Fruit fly (Drosophila melanogaster) whole organism, embryonic: ENCODE data around the gene CG13384.
A peak's percentile ranks its signal among the peaks of the same experiment; 100 is the strongest.

ENCODE experiments used
- Bteb2 ChIP-seq: fragments of 200-800 bp; sonication (Bioruptor generic); optimal IDR thresholded peaks from 2 replicates; lab custom pipeline; 2016; ENCODE audit warnings: missing biosample characterization, missing genetic modification characterization
- CG10209 ChIP-seq: fragments of 200-800 bp; sonication (Bioruptor generic); optimal IDR thresholded peaks from 3 replicates; lab custom pipeline; 2017; ENCODE audit warnings: missing biosample characterization, mild to moderate bottlenecking, missing genetic modification characterization, missing genetic modification reagents
- CG10321 ChIP-seq: fragments of 200-800 bp; sonication (Bioruptor generic); IDR thresholded peaks from 2 replicates; pipeline ENCODE4 v1.3.6; 2022; ENCODE audit warnings: missing biosample characterization, missing genetic modification characterization
- CG11695 ChIP-seq: fragments of 200-800 bp; sonication (Bioruptor generic); IDR thresholded peaks from 3 replicates; pipeline ENCODE4 v1.3.6; 2022; ENCODE audit warnings: missing biosample characterization, missing genetic modification characterization
- CG12391 ChIP-seq: fragments of 200-800 bp; sonication (Bioruptor generic); optimal IDR thresholded peaks from 3 replicates; lab custom pipeline; 2018; ENCODE audit warnings: missing biosample characterization, mild to moderate bottlenecking, missing genetic modification characterization, moderate library complexity
- CG12659 ChIP-seq: fragments of 200-800 bp; sonication (Bioruptor generic); optimal IDR thresholded peaks from 3 replicates; lab custom pipeline; 2017; ENCODE audit warnings: mild to moderate bottlenecking, missing biosample characterization, missing genetic modification reagents, missing genetic modification characterization
- CG12744 ChIP-seq: fragments of 200-800 bp; sonication (Bioruptor generic); optimal IDR thresholded peaks from 2 replicates; lab custom pipeline; 2016; ENCODE audit warnings: missing biosample characterization, missing genetic modification characterization
- CG12769 ChIP-seq: fragments of 200-800 bp; sonication (Bioruptor generic); optimal IDR thresholded peaks from 2 replicates; lab custom pipeline; 2019; ENCODE audit warnings: missing biosample characterization, mild to moderate bottlenecking, missing genetic modification characterization, moderate library complexity
- CG12942 ChIP-seq: fragments of 200-800 bp; sonication (Bioruptor generic); optimal IDR thresholded peaks from 3 replicates; lab custom pipeline; 2016; ENCODE audit warnings: missing biosample characterization, missing genetic modification characterization
- CG14014 ChIP-seq: fragments of 200-800 bp; sonication (Bioruptor generic); IDR thresholded peaks from 2 replicates; pipeline ENCODE4 v1.3.6; 2022; ENCODE audit warnings: missing biosample characterization, missing genetic modification characterization
- CG16779 ChIP-seq: fragments of 200-800 bp; sonication (Bioruptor generic); IDR thresholded peaks from 2 replicates; pipeline ENCODE4 v1.3.6; 2022; ENCODE audit warnings: missing biosample characterization, missing genetic modification characterization
- CG16815 ChIP-seq: fragments of 200-800 bp; sonication (Bioruptor generic); optimal IDR thresholded peaks from 3 replicates; lab custom pipeline; 2017; ENCODE audit warnings: missing biosample characterization, mild to moderate bottlenecking, missing genetic modification characterization
- CG17359 ChIP-seq: fragments of 200-800 bp; sonication (Bioruptor generic); optimal IDR thresholded peaks from 3 replicates; lab custom pipeline; 2018; ENCODE audit warnings: missing biosample characterization, mild to moderate bottlenecking, missing genetic modification characterization, moderate library complexity
- CG18476 ChIP-seq: fragments of 200-800 bp; sonication (Bioruptor generic); optimal IDR thresholded peaks from 2 replicates; lab custom pipeline; 2016; ENCODE audit warnings: missing biosample characterization, mild to moderate bottlenecking, missing genetic modification characterization
- CG18599 ChIP-seq: fragments of 200-800 bp; sonication (Bioruptor generic); optimal IDR thresholded peaks from 3 replicates; lab custom pipeline; 2017; ENCODE audit warnings: missing biosample characterization, missing genetic modification characterization, mild to moderate bottlenecking, moderate library complexity, missing genetic modification reagents
- CG30431 ChIP-seq: fragments of 200-800 bp; sonication (Bioruptor generic); optimal IDR thresholded peaks from 2 replicates; lab custom pipeline; 2017; ENCODE audit warnings: missing biosample characterization, missing genetic modification characterization
- CG3163 ChIP-seq: fragments of 200-800 bp; sonication (Bioruptor generic); optimal IDR thresholded peaks from 3 replicates; lab custom pipeline; 2016; ENCODE audit warnings: missing biosample characterization, missing genetic modification characterization
- CG4360 ChIP-seq: fragments of 200-800 bp; sonication (Bioruptor generic); IDR thresholded peaks from 2 replicates; pipeline ENCODE4 v1.3.6; 2022; ENCODE audit warnings: missing biosample characterization, missing genetic modification characterization
- CG6854 ChIP-seq: fragments of 200-800 bp; sonication (Bioruptor generic); optimal IDR thresholded peaks from 3 replicates; lab custom pipeline; 2017; ENCODE audit warnings: missing biosample characterization, mild to moderate bottlenecking, missing genetic modification characterization
- CG7271 ChIP-seq: fragments of 200-800 bp; sonication (Bioruptor generic); optimal IDR thresholded peaks from 2 replicates; lab custom pipeline; 2018; ENCODE audit warnings: missing biosample characterization, mild to moderate bottlenecking, missing genetic modification characterization, moderate library complexity
- CG7372 ChIP-seq: fragments of 200-800 bp; sonication (Bioruptor generic); IDR thresholded peaks from 2 replicates; pipeline ENCODE4 v1.3.6; 2022; ENCODE audit warnings: missing biosample characterization, missing genetic modification characterization
- CG8281 ChIP-seq: fragments of 200-800 bp; sonication (Bioruptor generic); optimal IDR thresholded peaks from 2 replicates; lab custom pipeline; 2018; ENCODE audit warnings: missing biosample characterization, mild to moderate bottlenecking, missing genetic modification characterization, moderate library complexity
- CG8765 ChIP-seq: fragments of 200-800 bp; sonication (Bioruptor generic); IDR thresholded peaks from 2 replicates; pipeline ENCODE4 v1.3.6; 2022; ENCODE audit warnings: missing biosample characterization, missing genetic modification characterization
- CHES-1-like ChIP-seq: fragments of 200-800 bp; sonication (Bioruptor generic); optimal IDR thresholded peaks from 2 replicates; lab custom pipeline; 2016; ENCODE audit warnings: missing biosample characterization, missing genetic modification characterization
- CoRest ChIP-seq: fragments of 200-800 bp; sonication (Bioruptor generic); optimal IDR thresholded peaks from 3 replicates; lab custom pipeline; 2018; ENCODE audit warnings: missing biosample characterization, mild to moderate bottlenecking, missing genetic modification characterization, moderate library complexity
- Dp ChIP-seq: fragments of 200-800 bp; sonication (Bioruptor generic); optimal IDR thresholded peaks from 2 replicates; lab custom pipeline; 2018; ENCODE audit warnings: missing biosample characterization, mild to moderate bottlenecking, missing genetic modification characterization, moderate library complexity
- Hand ChIP-seq: fragments of 200-800 bp; sonication (Bioruptor generic); optimal IDR thresholded peaks from 2 replicates; lab custom pipeline; 2017; ENCODE audit warnings: mild to moderate bottlenecking, missing biosample characterization, missing genetic modification reagents, missing genetic modification characterization
- Hey ChIP-seq: fragments of 200-800 bp; sonication (Bioruptor generic); optimal IDR thresholded peaks from 3 replicates; lab custom pipeline; 2018; ENCODE audit warnings: missing biosample characterization, mild to moderate bottlenecking, missing genetic modification characterization
- Nf-YA ChIP-seq: fragments of 200-800 bp; sonication (Bioruptor generic); IDR thresholded peaks from 2 replicates; pipeline ENCODE4 v1.3.6; 2022; ENCODE audit warnings: missing biosample characterization, missing genetic modification characterization
- Nf-YB ChIP-seq: fragments of 200-800 bp; sonication (Bioruptor generic); optimal IDR thresholded peaks from 3 replicates; lab custom pipeline; 2019; ENCODE audit warnings: missing biosample characterization, mild to moderate bottlenecking, missing genetic modification characterization, moderate library complexity
- Opbp ChIP-seq: fragments of 200-800 bp; sonication (Bioruptor generic); IDR thresholded peaks from 3 replicates; pipeline ENCODE4 v1.3.6; 2022; ENCODE audit warnings: missing biosample characterization, missing genetic modification characterization; ENCODE audit not compliant: partially characterized antibody
- Scr ChIP-seq: fragments of 200-800 bp; sonication (Bioruptor generic); IDR thresholded peaks from 2 replicates; pipeline ENCODE4 v1.3.6; 2022; ENCODE audit warnings: missing biosample characterization, missing genetic modification characterization; ENCODE audit not compliant: partially characterized antibody
- Vsx1 ChIP-seq: fragments of 200-800 bp; sonication (Bioruptor generic); optimal IDR thresholded peaks from 2 replicates; lab custom pipeline; 2017; ENCODE audit warnings: missing biosample characterization, mild to moderate bottlenecking, missing genetic modification characterization, missing genetic modification reagents
- dpn ChIP-seq, 2 experiments: fragments of 200-800 bp; sonication (Bioruptor generic); optimal IDR thresholded peaks; 3 replicates each; lab custom pipeline; 2016; ENCODE audit warnings: missing biosample characterization in 2 of 2, missing genetic modification characterization in 2 of 2
- gcm2 ChIP-seq: fragments of 200-800 bp; sonication (Bioruptor generic); optimal IDR thresholded peaks from 2 replicates; lab custom pipeline; 2016; ENCODE audit warnings: missing biosample characterization, missing genetic modification characterization
- her ChIP-seq: fragments of 200-800 bp; sonication (Bioruptor generic); optimal IDR thresholded peaks from 2 replicates; lab custom pipeline; 2016; ENCODE audit warnings: missing biosample characterization, missing genetic modification characterization
- klu ChIP-seq: fragments of 200-800 bp; sonication (Bioruptor generic); IDR thresholded peaks from 2 replicates; pipeline ENCODE4 v1.3.6; 2022; ENCODE audit warnings: missing biosample characterization, missing genetic modification characterization
- mirr ChIP-seq: fragments of 200-800 bp; sonication (Bioruptor generic); optimal IDR thresholded peaks from 3 replicates; lab custom pipeline; 2018; ENCODE audit warnings: missing biosample characterization, mild to moderate bottlenecking, missing genetic modification characterization
- p53 ChIP-seq: fragments of 200-800 bp; sonication (Bioruptor generic); optimal IDR thresholded peaks from 2 replicates; lab custom pipeline; 2016; ENCODE audit warnings: missing biosample characterization, missing genetic modification characterization
- ranshi ChIP-seq: fragments of 200-800 bp; sonication (Bioruptor generic); IDR thresholded peaks from 2 replicates; pipeline ENCODE4 v1.3.6; 2022; ENCODE audit warnings: missing biosample characterization, missing genetic modification characterization
- rib ChIP-seq: fragments of 200-800 bp; sonication (Bioruptor generic); IDR thresholded peaks from 2 replicates; pipeline ENCODE4 v1.3.6; 2022; ENCODE audit warnings: missing biosample characterization, missing genetic modification characterization
- run ChIP-seq: fragments of 200-800 bp; sonication (Bioruptor generic); optimal IDR thresholded peaks from 3 replicates; lab custom pipeline; 2018; ENCODE audit warnings: missing biosample characterization, mild to moderate bottlenecking, missing genetic modification characterization
- salm ChIP-seq: fragments of 200-800 bp; sonication (Bioruptor generic); optimal IDR thresholded peaks from 2 replicates; lab custom pipeline; 2018; ENCODE audit warnings: missing biosample characterization, mild to moderate bottlenecking, missing genetic modification characterization
- slp2 ChIP-seq: fragments of 200-800 bp; sonication (Bioruptor generic); optimal IDR thresholded peaks from 2 replicates; lab custom pipeline; 2016; ENCODE audit warnings: missing biosample characterization, missing genetic modification characterization
- sob ChIP-seq: fragments of 200-800 bp; sonication (Bioruptor generic); IDR thresholded peaks from 2 replicates; pipeline ENCODE4 v1.3.6; 2022; ENCODE audit warnings: missing biosample characterization, missing genetic modification characterization
- ssp ChIP-seq: fragments of 200-800 bp; sonication (Bioruptor generic); IDR thresholded peaks from 2 replicates; pipeline ENCODE4 v1.3.6; 2022; ENCODE audit warnings: missing biosample characterization, missing genetic modification characterization
- stc ChIP-seq: fragments of 200-800 bp; sonication (Bioruptor generic); IDR thresholded peaks from 2 replicates; pipeline ENCODE4 v1.3.6; 2022; ENCODE audit warnings: missing biosample characterization, missing genetic modification characterization
- sug ChIP-seq: fragments of 200-800 bp; optimal IDR thresholded peaks from 2 replicates; lab custom pipeline; 2019; ENCODE audit warnings: missing biosample characterization, mild to moderate bottlenecking, missing genetic modification characterization, moderate library complexity
- tup ChIP-seq: fragments of 200-800 bp; sonication (Bioruptor generic); optimal IDR thresholded peaks from 2 replicates; lab custom pipeline; 2016; ENCODE audit warnings: missing biosample characterization, mild to moderate bottlenecking, missing genetic modification characterization, moderate library complexity
- vvl ChIP-seq: fragments of 200-800 bp; sonication (Bioruptor generic); IDR thresholded peaks from 2 replicates; pipeline ENCODE4 v1.3.6; 2022; ENCODE audit warnings: missing biosample characterization, missing genetic modification characterization
- zen ChIP-seq: fragments of 200-800 bp; sonication (Bioruptor generic); optimal IDR thresholded peaks from 3 replicates; lab custom pipeline; 2018; ENCODE audit warnings: missing biosample characterization, mild to moderate bottlenecking, missing genetic modification characterization, moderate library complexity

The CG13384 gene

dm6 chr2L:8346260-8346659 is 38.0 kb upstream of the CG13384 start, which contains the start of gene CG7778 (continued):
- no peak for TF ChIP-seq gcm2 (GFP tag; lab: Kevin White, UChicago)
- no peak for TF ChIP-seq her
- no peak for TF ChIP-seq CHES-1-like
- TF ChIP-seq Opbp (GFP tag; lab: Robert Waterston, UW): no peak
- no peak for TF ChIP-seq CG11695 (GFP tag; lab: Robert Waterston, UW)
- peak; percentile 30; the same call in 1 of the 2 replicates for TF ChIP-seq stc
- no peak for TF ChIP-seq CG7271
- TF ChIP-seq ranshi: no peak
- TF ChIP-seq CG4360 (GFP tag; lab: Robert Waterston, UW): no peak
- no peak for TF ChIP-seq CG6854 (GFP tag; lab: Kevin White, UChicago)
- no peak for TF ChIP-seq ssp
- no peak for TF ChIP-seq CG12942
- TF ChIP-seq vvl (GFP tag; lab: Robert Waterston, UW): 0 out of 2 replicates have a peak, but pooled peaks have one; percentile 26
- no peak for TF ChIP-seq p53 (GFP tag; lab: Kevin White, UChicago)
- TF ChIP-seq Dp: no peak
- TF ChIP-seq slp2 (GFP tag; lab: Kevin White, UChicago): no peak
- TF ChIP-seq CG16815 (GFP tag; lab: Kevin White, UChicago): no peak
- no peak for TF ChIP-seq run
- TF ChIP-seq rib (GFP tag; lab: Robert Waterston, UW): no peak
- no peak for TF ChIP-seq CG30431
- no peak for TF ChIP-seq CG12391
- no peak for TF ChIP-seq zen (tag; lab: Kevin White, UChicago)
- TF ChIP-seq Scr: no peak
- TF ChIP-seq tup (GFP tag; lab: Kevin White, UChicago): no peak

- TF ChIP-seq sug (tag; lab: Kevin White, UChicago) (peak; percentile 46), CG10209 (GFP tag; lab: Kevin White, UChicago) (peak; percentile 31), dpn (GFP tag; optimal IDR thresholded peaks at IDR 0.05; lab: Kevin White, UChicago) (peak in 1 of 2 experiments; percentile 21), salm (tag; lab: Kevin White, UChicago) (peak; percentile 39), CG18599 (GFP tag; lab: Kevin White, UChicago) (peak; percentile 62), Vsx1 (peak; percentile 51), CG7372 (GFP tag; lab: Robert Waterston, UW) (peak; percentile 68), Hand (GFP tag; lab: Kevin White, UChicago) (peak; percentile 52), CG17359 (tag; lab: Kevin White, UChicago) (peak; percentile 59), CG8765 (GFP tag; lab: Robert Waterston, UW) (no peak), Bteb2 (GFP tag; lab: Kevin White, UChicago) (peak; percentile 30), mirr (GFP tag; lab: Kevin White, UChicago) (peak; percentile 73), CoRest (tag; lab: Kevin White, UChicago) (peak; percentile 33), CG14014 (GFP tag; lab: Robert Waterston, UW) (peak; percentile 52; the same call in 1 of the 2 replicates), klu (GFP tag; lab: Robert Waterston, UW) (no peak), Nf-YA (GFP tag; lab: Robert Waterston, UW) (no peak), Dp (no peak), CG12744 (GFP tag; lab: Kevin White, UChicago) (peak; percentile 52), CG10321 (GFP tag; lab: Robert Waterston, UW) (no peak), CG18476 (GFP tag; lab: Kevin White, UChicago) (no peak), Hey (tag; lab: Kevin White, UChicago) (peak; percentile 31), CG3163 (GFP tag; lab: Kevin White, UChicago) (no peak), CG12659 (GFP tag; lab: Kevin White, UChicago) (peak; percentile 24), CG8281 (no peak), CG16779 (no peak), CG12769 (tag; lab: Kevin White, UChicago) (peak; percentile 65), sob (GFP tag; lab: Robert Waterston, UW) (peak; percentile 55; the same call in 1 of the 2 replicates), Nf-YB (GFP tag; lab: Kevin White, UChicago) (peak; percentile 3)
Measured at dm6 chr2L:8350560-8351171, 33.6 kb upstream of the CG13384 start.
